Worm (Caenorhabditis elegans) whole organism, L1 larva: ENCODE data around the gene ZK54.3.

Experiments
- C04F5.9 ChIP-seq: sonication (generic microtip); optimal IDR thresholded peaks from 2 replicates; lab custom pipeline; 2016; ENCODE audit warnings: missing genetic modification characterization, missing compliant biosample characterization
- C16A3.4 ChIP-seq: fragments of 150-350 bp; optimal IDR thresholded peaks from 2 replicates; lab custom pipeline; 2014; ENCODE audit warnings: missing biosample characterization, missing genetic modification characterization
- F16B12.6 ChIP-seq: fragments of 150-350 bp; optimal IDR thresholded peaks from 2 replicates; lab custom pipeline; 2014; ENCODE audit warnings: missing biosample characterization, missing genetic modification characterization
- aha-1 ChIP-seq: fragments of 150-350 bp; optimal IDR thresholded peaks from 2 replicates; lab custom pipeline; 2014; ENCODE audit warnings: missing biosample characterization, missing genetic modification characterization
- aly-2 ChIP-seq: fragments of 150-350 bp; optimal IDR thresholded peaks from 2 replicates; lab custom pipeline; 2014; ENCODE audit warnings: missing biosample characterization, missing genetic modification characterization
- ama-1 ChIP-seq: fragments of 150-350 bp; optimal IDR thresholded peaks from 2 replicates; lab custom pipeline; 2014
- blmp-1 ChIP-seq: fragments of 150-350 bp; optimal IDR thresholded peaks from 2 replicates; lab custom pipeline; 2014; ENCODE audit warnings: missing biosample characterization, missing genetic modification characterization
- ceh-63 ChIP-seq: fragments of 200-800 bp; sonication (Bioruptor generic); optimal IDR thresholded peaks from 2 replicates; lab custom pipeline; 2018; ENCODE audit warnings: mild to moderate bottlenecking, missing genetic modification characterization, missing compliant biosample characterization
- ceh-82 ChIP-seq, 3 experiments: fragments of 150-350 bp in 1 of 3; sonication (generic microtip) in 2 of 3; optimal IDR thresholded peaks; 2 replicates each; lab custom pipeline; 2014 to 2017; ENCODE audit warnings: missing biosample characterization in 3 of 3, missing genetic modification characterization in 3 of 3
- ceh-88 ChIP-seq: fragments of 200-800 bp; sonication (Bioruptor generic); IDR thresholded peaks from 2 replicates; pipeline ENCODE4 v1.3.6; 2022; ENCODE audit warnings: missing genetic modification characterization, missing compliant biosample characterization
- dpl-1 ChIP-seq, 3 experiments: fragments of 150-350 bp in 2 of 3; sonication (generic microtip) in 1 of 3; optimal IDR thresholded peaks; 2 replicates each; lab custom pipeline; 2014 to 2017; ENCODE audit warnings: missing biosample characterization in 3 of 3, missing genetic modification characterization in 3 of 3, missing genetic modification reagents in 3 of 3
- dsc-1 ChIP-seq: sonication (generic microtip); optimal IDR thresholded peaks from 2 replicates; lab custom pipeline; 2016; ENCODE audit warnings: mild to moderate bottlenecking, missing genetic modification characterization, missing compliant biosample characterization
- elt-3 ChIP-seq, 6 experiments: fragments of 150-350 bp in 1 of 6; sonication (generic microtip); optimal IDR thresholded peaks; 2 replicates each; lab custom pipeline; 2017 to 2018; ENCODE audit warnings: missing biosample characterization in 6 of 6, missing genetic modification characterization in 6 of 6, inconsistent platforms in 1 of 6
- ets-5 ChIP-seq: fragments of 200-800 bp; sonication (Bioruptor generic); IDR thresholded peaks from 2 replicates; pipeline ENCODE4 v1.3.6; 2022; ENCODE audit warnings: missing genetic modification characterization, missing compliant biosample characterization
- fkh-10 ChIP-seq: sonication (generic microtip); optimal IDR thresholded peaks from 2 replicates; lab custom pipeline; 2017; ENCODE audit warnings: missing biosample characterization, missing genetic modification reagents, missing genetic modification characterization
- fos-1 ChIP-seq: fragments of 150-350 bp; optimal IDR thresholded peaks from 2 replicates; lab custom pipeline; 2014; ENCODE audit warnings: missing biosample characterization, missing genetic modification characterization
- grh-1 ChIP-seq: fragments of 200-800 bp; sonication (Bioruptor generic); IDR thresholded peaks from 2 replicates; pipeline ENCODE4 v1.3.6; 2022; ENCODE audit warnings: missing genetic modification reagents, missing genetic modification characterization, missing compliant biosample characterization
- hlh-17 ChIP-seq: fragments of 200-800 bp; sonication (Bioruptor generic); optimal IDR thresholded peaks from 2 replicates; lab custom pipeline; 2018; ENCODE audit warnings: missing genetic modification characterization, mild to moderate bottlenecking, missing compliant biosample characterization, moderate library complexity, borderline replicate concordance
- hlh-4 ChIP-seq: sonication (generic microtip); optimal IDR thresholded peaks from 2 replicates; lab custom pipeline; 2016; ENCODE audit warnings: mild to moderate bottlenecking, missing genetic modification characterization, missing compliant biosample characterization
- irx-1 ChIP-seq: sonication (generic microtip); optimal IDR thresholded peaks from 2 replicates; lab custom pipeline; 2016; ENCODE audit warnings: missing genetic modification characterization, missing compliant biosample characterization
- jun-1 ChIP-seq: fragments of 150-350 bp; optimal IDR thresholded peaks from 2 replicates; lab custom pipeline; 2014; ENCODE audit warnings: missing biosample characterization, missing genetic modification reagents, missing genetic modification characterization
- lin-15B ChIP-seq: fragments of 150-350 bp; sonication (generic microtip); optimal IDR thresholded peaks from 3 replicates; lab custom pipeline; 2014; ENCODE audit warnings: missing biosample characterization, missing genetic modification characterization
- lin-35 ChIP-seq, 2 experiments: fragments of 150-350 bp; optimal IDR thresholded peaks; 2 replicates each; lab custom pipeline; 2014; ENCODE audit warnings: missing biosample characterization in 2 of 2, missing genetic modification characterization in 2 of 2, missing genetic modification reagents in 2 of 2
- lin-39 ChIP-seq: fragments of 150-350 bp; optimal IDR thresholded peaks from 2 replicates; lab custom pipeline; 2014; ENCODE audit warnings: missing biosample characterization, missing genetic modification reagents, missing genetic modification characterization
- lsy-2 ChIP-seq, 2 experiments: fragments of 150-350 bp; optimal IDR thresholded peaks; 2 replicates each; lab custom pipeline; 2014; ENCODE audit warnings: missing biosample characterization in 2 of 2, missing genetic modification characterization in 2 of 2
- mdl-1 ChIP-seq, 2 experiments: fragments of 150-350 bp; optimal IDR thresholded peaks; 2 replicates each; lab custom pipeline; 2014 to 2017; ENCODE audit warnings: missing biosample characterization in 2 of 2, missing genetic modification characterization in 2 of 2, inconsistent platforms in 1 of 2
- nhr-19 ChIP-seq: fragments of 200-800 bp; sonication (Bioruptor generic); conservative IDR thresholded peaks from 2 replicates; pipeline ENCODE4 v1.3.6; 2022; ENCODE audit warnings: missing genetic modification characterization, missing compliant biosample characterization
- nhr-20 ChIP-seq: sonication (generic microtip); optimal IDR thresholded peaks from 2 replicates; lab custom pipeline; 2016; ENCODE audit warnings: mild to moderate bottlenecking, missing genetic modification characterization, missing compliant biosample characterization
- nhr-77 ChIP-seq: fragments of 150-350 bp; optimal IDR thresholded peaks from 2 replicates; lab custom pipeline; 2014; ENCODE audit warnings: missing biosample characterization, missing genetic modification characterization
- nhr-84 ChIP-seq: sonication (generic microtip); optimal IDR thresholded peaks from 2 replicates; lab custom pipeline; 2017; ENCODE audit warnings: missing biosample characterization, missing genetic modification characterization
- nhr-85 ChIP-seq: sonication (generic microtip); peaks from one replicate; lab custom pipeline; 2016; ENCODE audit warnings: missing genetic modification characterization, inconsistent platforms, missing compliant biosample characterization
- nhr-90 ChIP-seq: sonication (generic microtip); optimal IDR thresholded peaks from 2 replicates; lab custom pipeline; 2016; ENCODE audit warnings: mild to moderate bottlenecking, missing genetic modification characterization, missing compliant biosample characterization; ENCODE audit not compliant: poor library complexity
- pax-3 ChIP-seq: fragments of 200-800 bp; sonication (Bioruptor generic); optimal IDR thresholded peaks from 2 replicates; lab custom pipeline; 2018; ENCODE audit warnings: mild to moderate bottlenecking, missing genetic modification characterization, moderate library complexity, missing compliant biosample characterization
- pqm-1 ChIP-seq: sonication (generic microtip); optimal IDR thresholded peaks from 3 replicates; lab custom pipeline; 2017; ENCODE audit warnings: missing biosample characterization, missing genetic modification characterization
- rnt-1 ChIP-seq: sonication (generic microtip); optimal IDR thresholded peaks from 2 replicates; lab custom pipeline; 2016; ENCODE audit warnings: mild to moderate bottlenecking, missing genetic modification characterization, moderate library complexity, missing compliant biosample characterization
- snpc-4 ChIP-seq: fragments of 150-350 bp; optimal IDR thresholded peaks from 2 replicates; lab custom pipeline; 2014; ENCODE audit warnings: missing biosample characterization, missing genetic modification characterization
- snu-23 ChIP-seq: sonication (generic microtip); optimal IDR thresholded peaks from 2 replicates; lab custom pipeline; 2016; ENCODE audit warnings: missing genetic modification characterization, missing compliant biosample characterization
- tlp-1 ChIP-seq: fragments of 150-350 bp; optimal IDR thresholded peaks from 2 replicates; lab custom pipeline; 2014; ENCODE audit warnings: missing biosample characterization, missing genetic modification characterization
- unc-30 ChIP-seq: sonication (generic microtip); optimal IDR thresholded peaks from 2 replicates; lab custom pipeline; 2017; ENCODE audit warnings: missing biosample characterization, missing genetic modification characterization
- unc-62 ChIP-seq: fragments of 150-350 bp; optimal IDR thresholded peaks from 2 replicates; lab custom pipeline; 2014; ENCODE audit warnings: missing biosample characterization, missing genetic modification reagents, missing genetic modification characterization
- unc-98 ChIP-seq: fragments of 200-800 bp; sonication (Bioruptor generic); IDR thresholded peaks from 2 replicates; pipeline ENCODE4 v1.3.6; 2022; ENCODE audit warnings: missing genetic modification characterization, missing compliant biosample characterization
- vab-15 ChIP-seq: sonication (generic microtip); optimal IDR thresholded peaks from 2 replicates; lab custom pipeline; 2017; ENCODE audit warnings: missing genotype, mild to moderate bottlenecking, missing genetic modification characterization, missing compliant biosample characterization
- xbp-1 ChIP-seq: sonication (generic microtip); optimal IDR thresholded peaks from 2 replicates; lab custom pipeline; 2016; ENCODE audit warnings: missing genetic modification characterization, missing compliant biosample characterization
- zag-1 ChIP-seq: fragments of 150-350 bp; optimal IDR thresholded peaks from 2 replicates; lab custom pipeline; 2014; ENCODE audit warnings: missing biosample characterization, missing genetic modification characterization
- ztf-11 ChIP-seq, 2 experiments: sonication (generic microtip); optimal IDR thresholded peaks; 2 replicates each; lab custom pipeline; 2016 to 2017; ENCODE audit warnings: missing genetic modification characterization in 2 of 2, missing biosample characterization in 1 of 2, missing compliant biosample characterization in 1 of 2

ZK54.3 gene

ce11 chrX:17421532-17422078 is 45.2 kb downstream of the ZK54.3 start, which contains the start of gene osm-11 (continued):
- TF ChIP-seq unc-98 (GFP tag; lab: Robert Waterston, UW) (no peak), nhr-20 (tag; lab: Kevin White, UChicago) (peak; percentile 69), lin-39 (tag; lab: Kevin White, UChicago) (no peak), nhr-85 (tag; lab: Kevin White, UChicago) (peak; percentile 98), tlp-1 (tag; lab: Kevin White, UChicago) (no peak), ceh-88 (GFP tag; lab: Robert Waterston, UW) (no peak), jun-1 (tag; lab: Kevin White, UChicago) (no peak), irx-1 (no peak), ama-1 (lab: Kevin White, UChicago) (no peak), unc-62 (GFP tag; lab: Kevin White, UChicago) (no peak), nhr-19 (GFP tag; lab: Robert Waterston, UW) (peak; percentile 49), pax-3 (no peak), ets-5 (no peak), ceh-63 (GFP tag; lab: Kevin White, UChicago) (no peak), dsc-1 (tag; lab: Kevin White, UChicago) (no peak), xbp-1 (tag; lab: Kevin White, UChicago) (no peak), rnt-1 (tag; lab: Kevin White, UChicago) (no peak), nhr-90 (tag; lab: Kevin White, UChicago) (peak; percentile 62), ztf-11 (tag; optimal IDR thresholded peaks at IDR 0.05; lab: Kevin White, UChicago) (no peak), zag-1 (tag; lab: Kevin White, UChicago) (no peak), blmp-1 (tag; lab: Kevin White, UChicago) (peak; percentile 84), vab-15 (tag; lab: Kevin White, UChicago) (no peak), pqm-1 (tag; lab: Kevin White, UChicago) (no peak), hlh-17 (GFP tag; lab: Kevin White, UChicago) (no peak), C16A3.4 (no peak), lin-35 (GFP tag; optimal IDR thresholded peaks at IDR 0.05; lab: Kevin White, UChicago) (peak in 1 of 2 experiments; percentile 31), lsy-2 (tag; optimal IDR thresholded peaks at IDR 0.05; lab: Kevin White, UChicago) (peak in 1 of 2 experiments; percentile 1), aly-2 (tag; lab: Kevin White, UChicago) (no peak), unc-30 (tag; lab: Kevin White, UChicago) (no peak), snpc-4 (tag; lab: Kevin White, UChicago) (no peak), lin-15B (tag; lab: Kevin White, UChicago) (no peak), grh-1 (peak; percentile 46), hlh-4 (no peak), fkh-10 (GFP tag; lab: Kevin White, UChicago) (no peak), dpl-1 (GFP tag; optimal IDR thresholded peaks at IDR 0.05; lab: Kevin White, UChicago) (peak in 1 of 3 experiments; percentile 1), C04F5.9 (tag; lab: Kevin White, UChicago) (no peak), aha-1 (tag; lab: Kevin White, UChicago) (no peak), snu-23 (peak; percentile 52), ceh-82 (tag; optimal IDR thresholded peaks at IDR 0.05; lab: Kevin White, UChicago) (no peak), elt-3 (tag; optimal IDR thresholded peaks at IDR 0.05; lab: Kevin White, UChicago) (peak in 5 of 6 experiments; percentile 21 to 65 (median 42)), mdl-1 (tag; optimal IDR thresholded peaks at IDR 0.05; lab: Kevin White, UChicago) (peak in 1 of 2 experiments; percentile 4), fos-1 (tag; lab: Kevin White, UChicago) (no peak), nhr-84 (tag; lab: Kevin White, UChicago) (no peak), F16B12.6 (no peak), nhr-77 (no peak)
- TF ChIP-seq, all 84 proteins: peak for 18
